Fruit fly (Drosophila melanogaster): ENCODE results near the gene Eig71Eg.

Gene Eig71Eg

dm6 chr3L:15655910-15656309, 1.5 kb upstream of the Eig71Eg start, which contains the start of gene Eig71Ee:
Gene Eig71Ee (minus strand): TSS chr3L:15656010.
- TF ChIP-seq CG8478 (optimal IDR thresholded peaks at IDR 0.05) (no peak), EcR (GFP tag; optimal IDR thresholded peaks at IDR 0.05) (no peak)

- no peak for TF ChIP-seq CG8478 (optimal IDR thresholded peaks at IDR 0.05)
- TF ChIP-seq EcR (GFP tag; optimal IDR thresholded peaks at IDR 0.05): no peak
- TF ChIP-seq usp (GFP tag; optimal IDR thresholded peaks at IDR 0.05): no peak
- no peak for TF ChIP-seq Dll (optimal IDR thresholded peaks at IDR 0.05)
- TF ChIP-seq pan (optimal IDR thresholded peaks at IDR 0.05): no peak
- TF ChIP-seq psq (optimal IDR thresholded peaks at IDR 0.05): no peak
Observed at dm6 chr3L:15659341-15659740, 1.9 kb downstream of the Eig71Eg start, which contains the start of the genes Eig71Eh and Eig71Ei. Gene Eig71Eh (minus strand): TSS chr3L:15659441. Gene Eig71Ei (plus strand): TSS chr3L:15659707.

- TF ChIP-seq Dll (optimal IDR thresholded peaks at IDR 0.05) (no peak), CG8478 (optimal IDR thresholded peaks at IDR 0.05) (no peak), usp (GFP tag; optimal IDR thresholded peaks at IDR 0.05) (no peak), EcR (GFP tag; optimal IDR thresholded peaks at IDR 0.05) (no peak)
Observed at dm6 chr3L:15660915-15661314, 3.5 kb downstream of the Eig71Eg start, which contains the start of the genes Eig71Ej and Eig71Ek. Gene Eig71Ej (minus strand): TSS chr3L:15661015. Gene Eig71Ek (plus strand): TSS chr3L:15661248.

dm6 chr3L:15661567-15661966, 4.1 kb downstream of the Eig71Eg start, which contains the start of gene CG43082:
Gene CG43082 (plus strand): TSS chr3L:15661867.
- TF ChIP-seq pan (optimal IDR thresholded peaks at IDR 0.05) (no peak), psq (optimal IDR thresholded peaks at IDR 0.05) (no peak), CG8478 (optimal IDR thresholded peaks at IDR 0.05) (no peak), usp (GFP tag; optimal IDR thresholded peaks at IDR 0.05) (no peak), EcR (GFP tag; optimal IDR thresholded peaks at IDR 0.05) (no peak), Dll (optimal IDR thresholded peaks at IDR 0.05) (no peak)

- TF ChIP-seq pan (optimal IDR thresholded peaks at IDR 0.05) (no peak), usp (GFP tag; optimal IDR thresholded peaks at IDR 0.05) (no peak), psq (optimal IDR thresholded peaks at IDR 0.05) (no peak), Dll (optimal IDR thresholded peaks at IDR 0.05) (no peak), EcR (GFP tag; optimal IDR thresholded peaks at IDR 0.05) (no peak), CG8478 (optimal IDR thresholded peaks at IDR 0.05) (no peak)
Observed at dm6 chr3L:15662510-15662909, 5.1 kb downstream of the Eig71Eg start.

- TF ChIP-seq EcR (GFP tag; optimal IDR thresholded peaks at IDR 0.05) (no peak), psq (optimal IDR thresholded peaks at IDR 0.05) (no peak), usp (GFP tag; optimal IDR thresholded peaks at IDR 0.05) (no peak), pan (optimal IDR thresholded peaks at IDR 0.05) (no peak), CG8478 (optimal IDR thresholded peaks at IDR 0.05) (no peak), Dll (optimal IDR thresholded peaks at IDR 0.05) (no peak)
Observed at dm6 chr3L:15664199-15664794, 6.9 kb downstream of the Eig71Eg start.

- TF ChIP-seq psq (optimal IDR thresholded peaks at IDR 0.05): no peak
- TF ChIP-seq EcR (GFP tag; optimal IDR thresholded peaks at IDR 0.05): no peak
- TF ChIP-seq pan (optimal IDR thresholded peaks at IDR 0.05): no peak
- TF ChIP-seq Dll (optimal IDR thresholded peaks at IDR 0.05): no peak
- TF ChIP-seq CG8478 (optimal IDR thresholded peaks at IDR 0.05): no peak
- TF ChIP-seq usp (GFP tag; optimal IDR thresholded peaks at IDR 0.05): no peak
Observed at dm6 chr3L:15665741-15666140, 8.3 kb downstream of the Eig71Eg start.

dm6 chr3L:15669939-15670338, 12.5 kb downstream of the Eig71Eg start:
- TF ChIP-seq usp (GFP tag; optimal IDR thresholded peaks at IDR 0.05): no peak
- no peak for TF ChIP-seq Dll (optimal IDR thresholded peaks at IDR 0.05)
- TF ChIP-seq EcR (GFP tag; optimal IDR thresholded peaks at IDR 0.05): no peak
- no peak for TF ChIP-seq psq (optimal IDR thresholded peaks at IDR 0.05)
- no peak for TF ChIP-seq pan (optimal IDR thresholded peaks at IDR 0.05)
- no peak for TF ChIP-seq CG8478 (optimal IDR thresholded peaks at IDR 0.05)

dm6 chr3L:15670455-15670854, 13.0 kb downstream of the Eig71Eg start:
- TF ChIP-seq CG8478 (optimal IDR thresholded peaks at IDR 0.05) (no peak), Dll (optimal IDR thresholded peaks at IDR 0.05) (no peak), psq (optimal IDR thresholded peaks at IDR 0.05) (no peak), usp (GFP tag; optimal IDR thresholded peaks at IDR 0.05) (no peak), EcR (GFP tag; optimal IDR thresholded peaks at IDR 0.05) (no peak), pan (optimal IDR thresholded peaks at IDR 0.05) (no peak)

dm6 chr3L:15672800-15673199, 15.4 kb downstream of the Eig71Eg start:
- TF ChIP-seq EcR (GFP tag; optimal IDR thresholded peaks at IDR 0.05): no peak
- TF ChIP-seq pan (optimal IDR thresholded peaks at IDR 0.05): no peak
- no peak for TF ChIP-seq CG8478 (optimal IDR thresholded peaks at IDR 0.05)
- TF ChIP-seq Dll (optimal IDR thresholded peaks at IDR 0.05): no peak
- TF ChIP-seq psq (optimal IDR thresholded peaks at IDR 0.05): no peak
- no peak for TF ChIP-seq usp (GFP tag; optimal IDR thresholded peaks at IDR 0.05)

- TF ChIP-seq pan (optimal IDR thresholded peaks at IDR 0.05) (no peak), usp (GFP tag; optimal IDR thresholded peaks at IDR 0.05) (no peak), EcR (GFP tag; optimal IDR thresholded peaks at IDR 0.05) (no peak), psq (optimal IDR thresholded peaks at IDR 0.05) (no peak), Dll (optimal IDR thresholded peaks at IDR 0.05) (no peak), CG8478 (optimal IDR thresholded peaks at IDR 0.05) (no peak)
Observed at dm6 chr3L:15675111-15675510, 17.7 kb downstream of the Eig71Eg start.

- TF ChIP-seq usp (GFP tag; optimal IDR thresholded peaks at IDR 0.05): no peak
- TF ChIP-seq EcR (GFP tag; optimal IDR thresholded peaks at IDR 0.05): no peak
- TF ChIP-seq Dll (optimal IDR thresholded peaks at IDR 0.05): no peak
- no peak for TF ChIP-seq psq (optimal IDR thresholded peaks at IDR 0.05)
- TF ChIP-seq CG8478 (optimal IDR thresholded peaks at IDR 0.05): no peak
- no peak for TF ChIP-seq pan (optimal IDR thresholded peaks at IDR 0.05)
Observed at dm6 chr3L:15677662-15678061, 20.2 kb downstream of the Eig71Eg start.

dm6 chr3L:15678284-15678683, 20.9 kb downstream of the Eig71Eg start:
- TF ChIP-seq CG8478 (optimal IDR thresholded peaks at IDR 0.05) (no peak), Dll (optimal IDR thresholded peaks at IDR 0.05) (no peak), usp (GFP tag; optimal IDR thresholded peaks at IDR 0.05) (no peak), psq (optimal IDR thresholded peaks at IDR 0.05) (no peak), pan (optimal IDR thresholded peaks at IDR 0.05) (no peak), EcR (GFP tag; optimal IDR thresholded peaks at IDR 0.05) (no peak)

Data from whole organism.